Worm (Caenorhabditis elegans): ENCODE results near the gene pqn-75.

pqn-75 gene

ce11 chrIV:4051539-4051938 is 20.6 kb upstream of the pqn-75 start, which contains the start of gene wrt-5:
TSS of gene wrt-5 (minus strand) at chrIV:4051639.
- TF ChIP-seq nfya-2 (GFP tag; IDR thresholded peaks at IDR 0.05) (no peak), cebp-1 (GFP tag; IDR thresholded peaks at IDR 0.05) (no peak), cebp-1 (tag; optimal IDR thresholded peaks at IDR 0.05) (no peak), F49E8.2 (tag; optimal IDR thresholded peaks at IDR 0.05; ENCODE audit: insufficient read depth) (no peak), F55B11.4 (tag; optimal IDR thresholded peaks at IDR 0.05; ENCODE audit: borderline replicate concordance, insufficient read depth) (no peak), mcd-1 (GFP tag; IDR thresholded peaks at IDR 0.05) (no peak), ztf-22 (GFP tag; optimal IDR thresholded peaks at IDR 0.05) (no peak), him-1 (tag; optimal IDR thresholded peaks at IDR 0.05) (no peak), atf-7 (tag; optimal IDR thresholded peaks at IDR 0.05) (no peak), xnd-1 (tag; optimal IDR thresholded peaks at IDR 0.05) (no peak), ztf-18 (tag; optimal IDR thresholded peaks at IDR 0.05) (no peak), ceh-58 (GFP tag; IDR thresholded peaks at IDR 0.05) (no peak), F57C9.4 (tag; optimal IDR thresholded peaks at IDR 0.05) (no peak), nhr-27 (tag; optimal IDR thresholded peaks at IDR 0.05) (no peak), cebp-2 (GFP tag; IDR thresholded peaks at IDR 0.05) (no peak), ets-4 (GFP tag; optimal IDR thresholded peaks at IDR 0.05) (no peak)

- TF ChIP-seq lsl-1 (GFP tag; optimal IDR thresholded peaks at IDR 0.05) (no peak), nhr-120 (GFP tag; IDR thresholded peaks at IDR 0.05) (no peak), attf-6 (GFP tag; IDR thresholded peaks at IDR 0.05) (no peak), F39B2.1 (GFP tag; IDR thresholded peaks at IDR 0.05) (no peak), ceh-58 (GFP tag; IDR thresholded peaks at IDR 0.05) (no peak), athp-1 (tag; optimal IDR thresholded peaks at IDR 0.05) (no peak), T07F8.4 (tag; optimal IDR thresholded peaks at IDR 0.05) (no peak), B0336.3 (GFP tag; IDR thresholded peaks at IDR 0.05) (no peak), gei-17 (GFP tag; optimal IDR thresholded peaks at IDR 0.05) (no peak), efl-1 (GFP tag; optimal IDR thresholded peaks at IDR 0.05) (no peak), aptf-3 (GFP tag; IDR thresholded peaks at IDR 0.05) (no peak), tbx-9 (tag; optimal IDR thresholded peaks at IDR 0.05; ENCODE audit: borderline replicate concordance) (no peak), repo-1 (tag; optimal IDR thresholded peaks at IDR 0.05) (no peak), zim-3 (tag; optimal IDR thresholded peaks at IDR 0.05) (no peak), pbrm-1 (GFP tag; IDR thresholded peaks at IDR 0.05) (no peak), ztf-28 (GFP tag; IDR thresholded peaks at IDR 0.05) (no peak)
These were observed 19.9 kb upstream of the pqn-75 start for ce11 chrIV:4052274-4052673.

- TF ChIP-seq nhr-80 (tag; optimal IDR thresholded peaks at IDR 0.05) (peak; percentile 11), F10E7.11 (tag; optimal IDR thresholded peaks at IDR 0.05) (no peak)
These were observed 18.7 kb upstream of the pqn-75 start for ce11 chrIV:4053405-4053804.

ce11 chrIV:4055297-4055696 is 16.8 kb upstream of the pqn-75 start:
- no peak for TF ChIP-seq lin-26 (GFP tag; IDR thresholded peaks at IDR 0.05)

- TF ChIP-seq sptf-2 (GFP tag; optimal IDR thresholded peaks at IDR 0.05) (no peak), hsf-1 (GFP tag; IDR thresholded peaks at IDR 0.05) (no peak), madf-3 (GFP tag; IDR thresholded peaks at IDR 0.05) (no peak), Y67H2A.10 (GFP tag; conservative IDR thresholded peaks at IDR 0.05) (no peak), dpl-1 (GFP tag; optimal IDR thresholded peaks at IDR 0.05) (no peak), snpc-3.4 (tag; optimal IDR thresholded peaks at IDR 0.05) (no peak), C17E4.6 (GFP tag; IDR thresholded peaks at IDR 0.05) (no peak), K12H6.12 (tag; optimal IDR thresholded peaks at IDR 0.05) (no peak), rcor-1 (GFP tag; IDR thresholded peaks at IDR 0.05) (no peak), Y53G8AR.9 (GFP tag; conservative IDR thresholded peaks at IDR 0.05) (no peak)
These were observed 8.6 kb upstream of the pqn-75 start, which contains the start of gene ilys-6 for ce11 chrIV:4063573-4063972. TSS of gene ilys-6 (minus strand) at chrIV:4063673.

Data from whole organism, young adult.